Fruit fly (Drosophila melanogaster): ENCODE measurements around the gene Adhr.

The Adhr gene

dm6 chr2L:14653429-14653828 is 38.1 kb downstream of the Adhr start:
- no peak for TF ChIP-seq CG7045 (GFP tag; optimal IDR thresholded peaks at IDR 0.05)
- TF ChIP-seq CG11617 (GFP tag; optimal IDR thresholded peaks at IDR 0.05) = no peak
- TF ChIP-seq CG5204 (GFP tag; optimal IDR thresholded peaks at IDR 0.05) = no peak
- TF ChIP-seq pad (GFP tag; optimal IDR thresholded peaks at IDR 0.05) = no peak
- TF ChIP-seq CG14711 (tag; optimal IDR thresholded peaks at IDR 0.05) = no peak
- no peak for TF ChIP-seq ovo (GFP tag; optimal IDR thresholded peaks at IDR 0.05)
- no peak for TF ChIP-seq bab1 (GFP tag; optimal IDR thresholded peaks at IDR 0.05)
- TF ChIP-seq toe (GFP tag; optimal IDR thresholded peaks at IDR 0.05) = no peak

dm6 chr2L:14654952-14655351 is 39.6 kb downstream of the Adhr start:
- TF ChIP-seq CG14711 (tag; optimal IDR thresholded peaks at IDR 0.05) (no peak), Crg-1 (GFP tag; optimal IDR thresholded peaks at IDR 0.05) (no peak), CG7101 (tag; optimal IDR thresholded peaks at IDR 0.05) (no peak), CG33017 (tag; optimal IDR thresholded peaks at IDR 0.05) (no peak), CG1620 (GFP tag; optimal IDR thresholded peaks at IDR 0.05) (no peak), Hr96 (GFP tag; optimal IDR thresholded peaks at IDR 0.05) (no peak), CG7045 (GFP tag; optimal IDR thresholded peaks at IDR 0.05) (no peak), Mnt (GFP tag; optimal IDR thresholded peaks at IDR 0.05) (no peak), toe (GFP tag; optimal IDR thresholded peaks at IDR 0.05) (no peak), ovo (GFP tag; optimal IDR thresholded peaks at IDR 0.05) (no peak), cnc (optimal IDR thresholded peaks at IDR 0.05) (no peak), CG12768 (GFP tag; optimal IDR thresholded peaks at IDR 0.05) (no peak), CG11617 (GFP tag; optimal IDR thresholded peaks at IDR 0.05) (no peak), CG5204 (GFP tag; optimal IDR thresholded peaks at IDR 0.05) (no peak), cic (GFP tag; optimal IDR thresholded peaks at IDR 0.05) (no peak)

dm6 chr2L:14656111-14656881 is 40.9 kb downstream of the Adhr start:
- peak; percentile 66 for TF ChIP-seq kay (GFP tag; ENCODE audit: borderline replicate concordance)
- TF ChIP-seq CG11617 (GFP tag; optimal IDR thresholded peaks at IDR 0.05) = no peak
- no peak for TF ChIP-seq Clk (GFP tag; optimal IDR thresholded peaks at IDR 0.05)

dm6 chr2L:14658853-14659252 is 43.5 kb downstream of the Adhr start:
- TF ChIP-seq toe (GFP tag; optimal IDR thresholded peaks at IDR 0.05) = no peak
- TF ChIP-seq CG12768 (GFP tag; optimal IDR thresholded peaks at IDR 0.05) = no peak
- no peak for TF ChIP-seq Clk (GFP tag; optimal IDR thresholded peaks at IDR 0.05)
- peak; percentile 52 for TF ChIP-seq tj (GFP tag; optimal IDR thresholded peaks at IDR 0.05)
- TF ChIP-seq Hr96 (GFP tag; optimal IDR thresholded peaks at IDR 0.05) = no peak

dm6 chr2L:14663147-14663546 is 47.8 kb downstream of the Adhr start:
- TF ChIP-seq tj (GFP tag; optimal IDR thresholded peaks at IDR 0.05) (peak; percentile 97), bab1 (GFP tag; optimal IDR thresholded peaks at IDR 0.05) (no peak)

dm6 chr2L:14664361-14664760 is 49.0 kb downstream of the Adhr start:
- TF ChIP-seq tj (GFP tag; optimal IDR thresholded peaks at IDR 0.05) = peak; percentile 99
- TF ChIP-seq CG12768 (GFP tag; optimal IDR thresholded peaks at IDR 0.05) = no peak

dm6 chr2L:14664952-14665607 is 49.7 kb downstream of the Adhr start:
- no peak for TF ChIP-seq cic (GFP tag; optimal IDR thresholded peaks at IDR 0.05)
- no peak for TF ChIP-seq cnc (optimal IDR thresholded peaks at IDR 0.05)
- TF ChIP-seq CG5204 (GFP tag; optimal IDR thresholded peaks at IDR 0.05) = no peak
- no peak for TF ChIP-seq Mnt (GFP tag; optimal IDR thresholded peaks at IDR 0.05)
- no peak for TF ChIP-seq bab1 (GFP tag; optimal IDR thresholded peaks at IDR 0.05)
- no peak for TF ChIP-seq CG14711 (tag; optimal IDR thresholded peaks at IDR 0.05)

dm6 chr2L:14668212-14668799 is 53.0 kb downstream of the Adhr start:
- TF ChIP-seq bab1 (GFP tag; optimal IDR thresholded peaks at IDR 0.05) = no peak
- TF ChIP-seq ovo (GFP tag; optimal IDR thresholded peaks at IDR 0.05) = no peak
- no peak for TF ChIP-seq pad (GFP tag; optimal IDR thresholded peaks at IDR 0.05)
- no peak for TF ChIP-seq Clk (GFP tag; optimal IDR thresholded peaks at IDR 0.05)
- no peak for TF ChIP-seq CG7045 (GFP tag; optimal IDR thresholded peaks at IDR 0.05)
- no peak for TF ChIP-seq Crg-1 (GFP tag; optimal IDR thresholded peaks at IDR 0.05)
- no peak for TF ChIP-seq Mnt (GFP tag; optimal IDR thresholded peaks at IDR 0.05)
- TF ChIP-seq cnc (optimal IDR thresholded peaks at IDR 0.05) = no peak
- TF ChIP-seq tj (GFP tag; optimal IDR thresholded peaks at IDR 0.05) = no peak
